Fruit fly (Drosophila melanogaster) whole organism, embryonic: ENCODE results near the gene CG33298.
A peak's percentile ranks its signal among the peaks of the same experiment; 100 is the strongest.

ENCODE experiments used
- Blimp-1 ChIP-seq: fragments of 200-800 bp; sonication (Bioruptor generic); optimal IDR thresholded peaks from 3 replicates; lab custom pipeline; 2018; ENCODE audit warnings: missing biosample characterization, missing genetic modification characterization, mild to moderate bottlenecking, moderate library complexity, missing genetic modification reagents
- CG10366 ChIP-seq: fragments of 200-800 bp; sonication (Bioruptor generic); IDR thresholded peaks from 2 replicates; pipeline ENCODE4 v1.3.6; 2022; ENCODE audit warnings: missing biosample characterization, missing genetic modification characterization
- CG11723 ChIP-seq: fragments of 200-800 bp; sonication (Bioruptor generic); optimal IDR thresholded peaks from 2 replicates; lab custom pipeline; 2017; ENCODE audit warnings: missing biosample characterization, mild to moderate bottlenecking, missing genetic modification characterization
- CG17186 ChIP-seq: fragments of 200-800 bp; sonication (Bioruptor generic); optimal IDR thresholded peaks from 3 replicates; lab custom pipeline; 2017; ENCODE audit warnings: missing biosample characterization, missing genetic modification reagents, missing genetic modification characterization
- CG18262 ChIP-seq: fragments of 200-800 bp; optimal IDR thresholded peaks from 3 replicates; lab custom pipeline; 2019; ENCODE audit warnings: missing biosample characterization, mild to moderate bottlenecking, missing genetic modification characterization, moderate library complexity
- CG18476 ChIP-seq: fragments of 200-800 bp; sonication (Bioruptor generic); optimal IDR thresholded peaks from 2 replicates; lab custom pipeline; 2016; ENCODE audit warnings: missing biosample characterization, mild to moderate bottlenecking, missing genetic modification characterization
- CG18764 ChIP-seq: fragments of 200-800 bp; sonication (Bioruptor generic); optimal IDR thresholded peaks from 3 replicates; lab custom pipeline; 2016; ENCODE audit warnings: missing biosample characterization, missing genetic modification characterization
- CG2202 ChIP-seq: fragments of 200-800 bp; sonication (Bioruptor generic); optimal IDR thresholded peaks from 2 replicates; lab custom pipeline; 2018; ENCODE audit warnings: missing biosample characterization, mild to moderate bottlenecking, missing genetic modification characterization
- CG32767 ChIP-seq: fragments of 200-800 bp; sonication (Bioruptor generic); IDR thresholded peaks from 2 replicates; pipeline ENCODE4 v1.3.6; 2022; ENCODE audit warnings: missing biosample characterization, missing genetic modification characterization
- CG3281 ChIP-seq: fragments of 200-800 bp; sonication (Bioruptor generic); optimal IDR thresholded peaks from 3 replicates; lab custom pipeline; 2017; ENCODE audit warnings: missing biosample characterization, mild to moderate bottlenecking, missing genetic modification characterization
- CG34224 ChIP-seq: fragments of 200-800 bp; sonication (Bioruptor generic); IDR thresholded peaks from 3 replicates; pipeline ENCODE4 v1.3.6; 2022; ENCODE audit warnings: missing biosample characterization, missing genetic modification characterization; ENCODE audit not compliant: partially characterized antibody
- CG3726 ChIP-seq: fragments of 200-800 bp; sonication (Bioruptor generic); IDR thresholded peaks from 3 replicates; pipeline ENCODE4, ENCODE4 v1.3.6; 2022; ENCODE audit warnings: missing biosample characterization, missing genetic modification characterization
- CG4328 ChIP-seq: fragments of 200-800 bp; sonication (Bioruptor generic); optimal IDR thresholded peaks from 3 replicates; lab custom pipeline; 2017; ENCODE audit warnings: missing biosample characterization, missing genetic modification reagents, missing genetic modification characterization
- CG6689 ChIP-seq: fragments of 200-800 bp; sonication (Bioruptor generic); IDR thresholded peaks from 2 replicates; pipeline ENCODE4 v1.3.6; 2022; ENCODE audit warnings: missing biosample characterization, missing genetic modification characterization
- CG6791 ChIP-seq: fragments of 200-800 bp; sonication (Bioruptor generic); IDR thresholded peaks from 3 replicates; pipeline ENCODE4 v1.3.6; 2022; ENCODE audit warnings: missing biosample characterization, missing genetic modification characterization; ENCODE audit not compliant: partially characterized antibody
- CG8290 ChIP-seq, 3 experiments: fragments of 200-800 bp; sonication (Bioruptor generic); optimal IDR thresholded peaks; 2 replicates each; lab custom pipeline; 2016 to 2019; ENCODE audit warnings: missing biosample characterization in 3 of 3, missing genetic modification characterization in 3 of 3, mild to moderate bottlenecking in 2 of 3, moderate library complexity in 1 of 3
- CoRest ChIP-seq: fragments of 200-800 bp; sonication (Bioruptor generic); optimal IDR thresholded peaks from 3 replicates; lab custom pipeline; 2018; ENCODE audit warnings: missing biosample characterization, mild to moderate bottlenecking, missing genetic modification characterization, moderate library complexity
- Dip2 ChIP-seq: fragments of 200-800 bp; sonication (Bioruptor generic); IDR thresholded peaks from 2 replicates; pipeline ENCODE4 v1.3.6; 2022; ENCODE audit warnings: missing biosample characterization, missing genetic modification characterization
- Doc2 ChIP-seq: fragments of 200-800 bp; sonication (Bioruptor generic); IDR thresholded peaks from 2 replicates; pipeline ENCODE4 v1.3.6; 2022; ENCODE audit warnings: missing biosample characterization, missing genetic modification characterization
- Elba2 ChIP-seq: fragments of 200-800 bp; sonication (Bioruptor generic); optimal IDR thresholded peaks from 3 replicates; lab custom pipeline; 2016; ENCODE audit warnings: missing biosample characterization, missing genetic modification characterization
- Ets65A ChIP-seq: fragments of 200-800 bp; sonication (Bioruptor generic); peaks from one replicate; lab custom pipeline; 2016; ENCODE audit warnings: missing biosample characterization, missing genetic modification characterization
- H2.0 ChIP-seq: fragments of 200-800 bp; sonication (Bioruptor generic); IDR thresholded peaks from 2 replicates; pipeline ENCODE4 v1.3.6; 2022; ENCODE audit warnings: missing biosample characterization, missing genetic modification characterization
- Hand ChIP-seq: fragments of 200-800 bp; sonication (Bioruptor generic); optimal IDR thresholded peaks from 2 replicates; lab custom pipeline; 2017; ENCODE audit warnings: mild to moderate bottlenecking, missing biosample characterization, missing genetic modification reagents, missing genetic modification characterization
- Kr ChIP-seq: fragments of 200-800 bp; sonication (Bioruptor generic); optimal IDR thresholded peaks from 2 replicates; lab custom pipeline; 2017; ENCODE audit warnings: missing biosample characterization, mild to moderate bottlenecking, missing genetic modification characterization
- NFAT ChIP-seq: fragments of 200-800 bp; sonication (Bioruptor generic); IDR thresholded peaks from 2 replicates; pipeline ENCODE4 v1.3.6; 2022; ENCODE audit warnings: missing biosample characterization, missing genetic modification characterization
- NfI ChIP-seq: fragments of 200-800 bp; sonication (Bioruptor generic); optimal IDR thresholded peaks from 3 replicates; lab custom pipeline; 2018; ENCODE audit warnings: missing biosample characterization, mild to moderate bottlenecking, missing genetic modification characterization, moderate library complexity
- Rfx ChIP-seq: fragments of 200-800 bp; sonication (Bioruptor generic); IDR thresholded peaks from 2 replicates; pipeline ENCODE4 v1.3.6; 2022; ENCODE audit warnings: missing biosample characterization, missing genetic modification characterization
- Sox100B ChIP-seq: fragments of 200-800 bp; sonication (Bioruptor generic); optimal IDR thresholded peaks from 3 replicates; lab custom pipeline; 2018; ENCODE audit warnings: missing biosample characterization, mild to moderate bottlenecking, missing genetic modification characterization
- ara ChIP-seq: fragments of 200-800 bp; sonication (Bioruptor generic); IDR thresholded peaks from 2 replicates; pipeline ENCODE4 v1.3.6; 2022; ENCODE audit warnings: missing biosample characterization, missing genetic modification characterization
- bab2 ChIP-seq: fragments of 200-800 bp; sonication (Bioruptor generic); optimal IDR thresholded peaks from 2 replicates; lab custom pipeline; 2016; ENCODE audit warnings: missing biosample characterization, missing genetic modification characterization
- cg ChIP-seq: fragments of 200-800 bp; sonication (Bioruptor generic); optimal IDR thresholded peaks from 3 replicates; lab custom pipeline; 2019; ENCODE audit warnings: missing biosample characterization, mild to moderate bottlenecking, missing genetic modification characterization, moderate library complexity
- cwo ChIP-seq: fragments of 200-800 bp; sonication (Bioruptor generic); optimal IDR thresholded peaks from 3 replicates; lab custom pipeline; 2017; ENCODE audit warnings: missing biosample characterization, missing genetic modification characterization, mild to moderate bottlenecking, moderate library complexity, missing genetic modification reagents
- disco-r ChIP-seq: fragments of 200-800 bp; sonication (Bioruptor generic); optimal IDR thresholded peaks from 2 replicates; lab custom pipeline; 2016; ENCODE audit warnings: missing biosample characterization, missing genetic modification characterization
- dmrt99B ChIP-seq: fragments of 200-800 bp; sonication (Bioruptor generic); optimal IDR thresholded peaks from 2 replicates; lab custom pipeline; 2018; ENCODE audit warnings: missing biosample characterization, mild to moderate bottlenecking, missing genetic modification characterization, moderate library complexity
- hth ChIP-seq: fragments of >200 bp; optimal IDR thresholded peaks from 2 replicates; lab custom pipeline; 2017; ENCODE audit warnings: inconsistent platforms
- insv ChIP-seq, 2 experiments: fragments of 200-800 bp; sonication (Bioruptor generic); optimal IDR thresholded peaks; 3 replicates each; lab custom pipeline; 2016 to 2018; ENCODE audit warnings: missing biosample characterization in 2 of 2, missing genetic modification characterization in 2 of 2
- jigr1 ChIP-seq: fragments of 200-800 bp; sonication (Bioruptor generic); IDR thresholded peaks from 3 replicates; pipeline ENCODE4 v1.3.6; 2022; ENCODE audit warnings: missing biosample characterization, missing genetic modification characterization
- ken ChIP-seq: fragments of 200-800 bp; sonication (Bioruptor generic); IDR thresholded peaks from 3 replicates; pipeline ENCODE4 v1.3.6; 2022; ENCODE audit warnings: missing biosample characterization, missing genetic modification characterization
- lab ChIP-seq: fragments of 200-800 bp; sonication (Bioruptor generic); optimal IDR thresholded peaks from 3 replicates; lab custom pipeline; 2017; ENCODE audit warnings: missing biosample characterization, missing genetic modification characterization, mild to moderate bottlenecking, moderate library complexity, missing genetic modification reagents
- lbe ChIP-seq: fragments of 200-800 bp; sonication (Bioruptor generic); optimal IDR thresholded peaks from 2 replicates; lab custom pipeline; 2016; ENCODE audit warnings: missing biosample characterization, mild to moderate bottlenecking, missing genetic modification characterization
- lola ChIP-seq, 3 experiments: fragments of >200 bp in 2 of 3; fragments of 200-800 bp in 1 of 3; sonication (Bioruptor generic) in 1 of 3; optimal IDR thresholded peaks; 2 replicates each; lab custom pipeline; 2017 to 2019; ENCODE audit warnings: missing biosample characterization in 3 of 3, missing genetic modification characterization in 3 of 3, mild to moderate bottlenecking in 1 of 3, moderate library complexity in 1 of 3
- oc ChIP-seq: fragments of 200-800 bp; sonication (Bioruptor generic); optimal IDR thresholded peaks from 2 replicates; lab custom pipeline; 2018; ENCODE audit warnings: missing biosample characterization, mild to moderate bottlenecking, missing genetic modification characterization, moderate library complexity
- org-1 ChIP-seq: fragments of 200-800 bp; sonication (Bioruptor generic); optimal IDR thresholded peaks from 2 replicates; lab custom pipeline; 2017; ENCODE audit warnings: missing biosample characterization, missing genetic modification characterization
- phol ChIP-seq: fragments of 200-800 bp; sonication (Bioruptor generic); optimal IDR thresholded peaks from 3 replicates; lab custom pipeline; 2018; ENCODE audit warnings: missing biosample characterization, mild to moderate bottlenecking, missing genetic modification characterization, moderate library complexity
- so ChIP-seq: fragments of 200-800 bp; sonication (Bioruptor generic); IDR thresholded peaks from 3 replicates; pipeline ENCODE4 v1.3.6; 2022; ENCODE audit warnings: missing biosample characterization, missing genetic modification characterization
- trem ChIP-seq: fragments of 200-800 bp; optimal IDR thresholded peaks from 3 replicates; lab custom pipeline; 2019; ENCODE audit warnings: missing biosample characterization, mild to moderate bottlenecking, missing genetic modification characterization, moderate library complexity
- unc-4 ChIP-seq: fragments of 200-800 bp; sonication (Bioruptor generic); IDR thresholded peaks from 2 replicates; pipeline ENCODE4 v1.3.6; 2022; ENCODE audit warnings: missing biosample characterization, missing genetic modification characterization; ENCODE audit not compliant: partially characterized antibody

CG33298 gene

DNA sequence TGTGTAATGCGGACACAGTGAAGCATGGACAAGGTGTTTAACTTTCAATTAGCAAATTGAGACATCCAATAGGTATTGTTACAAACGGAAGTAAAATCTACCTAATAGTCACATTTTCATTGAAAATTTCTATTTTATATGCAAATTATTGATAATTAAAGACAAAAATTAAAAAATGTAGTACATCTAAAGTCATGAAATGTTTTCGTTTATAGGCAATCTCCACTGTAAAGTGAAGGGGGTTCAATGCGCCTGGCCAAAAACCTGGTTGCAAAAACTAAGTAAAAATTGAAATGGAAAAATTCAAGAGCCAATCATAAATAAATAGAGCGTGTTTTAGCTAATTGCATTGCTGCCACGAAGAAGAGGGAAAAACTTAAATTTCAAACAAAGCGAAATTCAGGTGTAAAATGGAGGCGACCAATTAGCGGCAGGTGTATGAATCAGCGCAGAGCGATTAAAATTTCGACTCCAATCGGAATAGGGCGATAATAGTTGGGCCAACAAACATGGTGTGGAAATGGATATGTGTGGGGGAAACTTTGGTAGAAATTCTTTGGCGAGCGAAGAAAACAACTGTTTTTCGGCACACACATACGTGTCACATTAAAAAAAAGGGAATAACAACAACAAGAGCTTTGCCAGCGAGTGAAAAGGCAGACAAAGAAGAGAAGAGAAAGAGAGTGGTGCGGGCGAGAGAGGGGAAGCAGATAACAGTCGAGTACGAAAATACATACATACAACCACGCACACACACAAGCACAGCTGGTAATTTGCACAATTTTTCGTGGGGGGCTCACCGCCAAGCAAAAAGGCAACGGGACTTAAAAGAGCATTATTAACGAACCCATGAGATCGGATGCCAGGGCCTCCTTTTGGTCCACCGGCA lies 1.7 kb upstream of the CG33298 start (continued):
- TF ChIP-seq CG3281 (GFP tag; lab: Kevin White, UChicago) (peak; percentile 60), oc (tag; lab: Kevin White, UChicago) (no peak), bab2 (no peak), org-1 (GFP tag; lab: Kevin White, UChicago) (peak; percentile 12), NfI (GFP tag; lab: Kevin White, UChicago) (peak; percentile 42), CG3726 (GFP tag; lab: Robert Waterston, UW) (no peak), cwo (GFP tag; lab: Kevin White, UChicago) (peak; percentile 54), CG2202 (tag; lab: Kevin White, UChicago) (no peak), CG32767 (GFP tag; lab: Robert Waterston, UW) (0 out of 2 replicates have a peak, but pooled peaks have one; percentile 22), Doc2 (GFP tag; lab: Robert Waterston, UW) (no peak), CG6689 (peak; percentile 49), phol (tag; lab: Kevin White, UChicago) (peak; percentile 42), CG10366 (GFP tag; lab: Robert Waterston, UW) (peak; percentile 49; the same call in 1 of the 2 replicates), CG11723 (peak; percentile 13), dmrt99B (tag; lab: Kevin White, UChicago) (peak; percentile 66), CG18476 (GFP tag; lab: Kevin White, UChicago) (peak; percentile 21), jigr1 (no peak), CG17186 (GFP tag; lab: Kevin White, UChicago) (no peak), CG6791 (GFP tag; lab: Robert Waterston, UW) (peak; percentile 54; the same call in 1 of the 3 replicates), CG4328 (GFP tag; lab: Kevin White, UChicago) (peak; percentile 33), lola (GFP tag; optimal IDR thresholded peaks at IDR 0.05; lab: Kevin White, UChicago) (peak in 1 of 3 experiments; percentile 19), CG18262 (tag; lab: Kevin White, UChicago) (peak; percentile 55), Kr (GFP tag; lab: Kevin White, UChicago) (no peak), trem (no peak), unc-4 (GFP tag; lab: Robert Waterston, UW) (no peak), insv (GFP tag; optimal IDR thresholded peaks at IDR 0.05; lab: Kevin White, UChicago) (peak in 1 of 2 experiments; percentile 81), CoRest (tag; lab: Kevin White, UChicago) (peak; percentile 1), so (GFP tag; lab: Robert Waterston, UW) (no peak), hth (no peak), lbe (no peak), ken (no peak), CG34224 (peak; percentile 39; the same call in 1 of the 3 replicates), Blimp-1 (GFP tag; lab: Kevin White, UChicago) (peak; percentile 44), H2.0 (GFP tag; lab: Robert Waterston, UW) (0 out of 2 replicates have a peak, but pooled peaks have one; percentile 15), Elba2 (GFP tag; lab: Kevin White, UChicago) (peak; percentile 20), Dip2 (no peak), NFAT (GFP tag; lab: Robert Waterston, UW) (no peak), CG8290 (GFP tag; optimal IDR thresholded peaks at IDR 0.05; lab: Kevin White, UChicago) (no peak), CG8290 (tag; optimal IDR thresholded peaks at IDR 0.05; lab: Kevin White, UChicago) (peak in 1 of 2 experiments; percentile 17), Hand (GFP tag; lab: Kevin White, UChicago) (no peak), Sox100B (GFP tag; lab: Kevin White, UChicago) (peak; percentile 67), Rfx (peak; percentile 51; the same call in 1 of the 2 replicates), cg (peak; percentile 73), Ets65A (GFP tag; lab: Kevin White, UChicago) (no peak), disco-r (GFP tag; lab: Kevin White, UChicago) (no peak), lab (GFP tag; lab: Kevin White, UChicago) (peak; percentile 56), CG18764 (no peak), ara (peak; percentile 30; the same call in 1 of the 2 replicates)
